Worm (Caenorhabditis elegans) whole organism, mixed stage, embryonic: ENCODE measurements around the gene sgn-1.

Experiments used
- M03D4.4 ChIP-seq: sonication (generic microtip); optimal IDR thresholded peaks from 2 replicates; lab custom pipeline; 2017; ENCODE audit warnings: mild to moderate bottlenecking, missing genetic modification characterization, missing compliant biosample characterization
- bed-3 ChIP-seq: fragments of 200-800 bp; sonication (Bioruptor generic); optimal IDR thresholded peaks from 3 replicates; lab custom pipeline; 2018; ENCODE audit warnings: mild to moderate bottlenecking, missing genetic modification characterization, moderate library complexity, missing compliant biosample characterization
- blmp-1 ChIP-seq: fragments of 150-350 bp; optimal IDR thresholded peaks from 2 replicates; lab custom pipeline; 2014; ENCODE audit warnings: missing biosample characterization, missing genetic modification characterization
- ceh-39 ChIP-seq: fragments of 150-350 bp; optimal IDR thresholded peaks from 2 replicates; lab custom pipeline; 2014; ENCODE audit warnings: missing biosample characterization, missing genetic modification characterization
- ceh-43 ChIP-seq: fragments of 200-800 bp; sonication (Bioruptor generic); optimal IDR thresholded peaks from 2 replicates; lab custom pipeline; 2018; ENCODE audit warnings: mild to moderate bottlenecking, missing genetic modification characterization, moderate library complexity, missing compliant biosample characterization
- ceh-83 ChIP-seq: fragments of 200-800 bp; sonication (Bioruptor generic); optimal IDR thresholded peaks from 2 replicates; lab custom pipeline; 2018; ENCODE audit warnings: mild to moderate bottlenecking, missing genetic modification characterization, missing compliant biosample characterization
- ces-1 ChIP-seq: fragments of 150-350 bp; optimal IDR thresholded peaks from 2 replicates; lab custom pipeline; 2014; ENCODE audit warnings: missing biosample characterization, missing genetic modification reagents, missing genetic modification characterization
- cnd-1 ChIP-seq: fragments of 200-800 bp; sonication (Bioruptor generic); optimal IDR thresholded peaks from 2 replicates; lab custom pipeline; 2018; ENCODE audit warnings: mild to moderate bottlenecking, missing genetic modification characterization, missing compliant biosample characterization
- drap-1 ChIP-seq: fragments of 200-800 bp; sonication (Bioruptor generic); optimal IDR thresholded peaks from 3 replicates; lab custom pipeline; 2018; ENCODE audit warnings: mild to moderate bottlenecking, missing genetic modification characterization, missing compliant biosample characterization
- elt-1 ChIP-seq: sonication (generic microtip); optimal IDR thresholded peaks from 2 replicates; lab custom pipeline; 2017; ENCODE audit warnings: missing genetic modification characterization, mild to moderate bottlenecking, missing compliant biosample characterization, antibody characterized with exemption, moderate library complexity, borderline replicate concordance; ENCODE audit not compliant: insufficient read depth
- elt-3 ChIP-seq: fragments of 150-350 bp; optimal IDR thresholded peaks from 2 replicates; lab custom pipeline; 2014; ENCODE audit warnings: missing biosample characterization, missing genetic modification characterization
- flh-1 ChIP-seq: fragments of 200-800 bp; sonication (Bioruptor generic); optimal IDR thresholded peaks from 2 replicates; lab custom pipeline; 2018; ENCODE audit warnings: mild to moderate bottlenecking, missing genetic modification characterization, moderate library complexity, missing compliant biosample characterization
- ham-2 ChIP-seq: fragments of 200-800 bp; sonication (Bioruptor generic); optimal IDR thresholded peaks from 2 replicates; lab custom pipeline; 2018; ENCODE audit warnings: mild to moderate bottlenecking, missing genetic modification characterization, missing compliant biosample characterization
- hlh-1 ChIP-seq: fragments of 150-350 bp; optimal IDR thresholded peaks from 2 replicates; lab custom pipeline; 2014; ENCODE audit warnings: missing biosample characterization, missing genetic modification reagents, missing genetic modification characterization
- lin-13 ChIP-seq: fragments of 150-350 bp; optimal IDR thresholded peaks from 2 replicates; lab custom pipeline; 2014; ENCODE audit warnings: missing biosample characterization, missing genetic modification characterization
- lsy-2 ChIP-seq: fragments of 150-350 bp; optimal IDR thresholded peaks from 2 replicates; lab custom pipeline; 2014; ENCODE audit warnings: missing biosample characterization, missing genetic modification characterization
- mab-5 ChIP-seq: fragments of 150-350 bp; optimal IDR thresholded peaks from 2 replicates; lab custom pipeline; 2014; ENCODE audit warnings: missing biosample characterization, missing genetic modification characterization
- mep-1 ChIP-seq: fragments of 150-350 bp; optimal IDR thresholded peaks from 2 replicates; lab custom pipeline; 2017; ENCODE audit warnings: missing biosample characterization, missing genetic modification reagents, missing genetic modification characterization, inconsistent platforms
- mls-2 ChIP-seq: sonication (generic microtip); optimal IDR thresholded peaks from 2 replicates; lab custom pipeline; 2016; ENCODE audit warnings: mild to moderate bottlenecking, missing genetic modification characterization, moderate library complexity, missing compliant biosample characterization
- nhr-12 ChIP-seq: fragments of 150-350 bp; optimal IDR thresholded peaks from 2 replicates; lab custom pipeline; 2014; ENCODE audit warnings: missing biosample characterization, missing genetic modification characterization
- nhr-2 ChIP-seq: fragments of 150-350 bp; optimal IDR thresholded peaks from 2 replicates; lab custom pipeline; 2014; ENCODE audit warnings: missing biosample characterization, missing genetic modification characterization
- nhr-237 ChIP-seq: fragments of 150-350 bp; optimal IDR thresholded peaks from 2 replicates; lab custom pipeline; 2014; ENCODE audit warnings: missing biosample characterization, missing genetic modification characterization
- nhr-28 ChIP-seq: fragments of 150-350 bp; optimal IDR thresholded peaks from 2 replicates; lab custom pipeline; 2014; ENCODE audit warnings: missing biosample characterization, missing genetic modification characterization
- nhr-76 ChIP-seq: sonication (generic microtip); optimal IDR thresholded peaks from 2 replicates; lab custom pipeline; 2017; ENCODE audit warnings: missing biosample characterization, missing genetic modification characterization
- pha-4 ChIP-seq: fragments of 150-350 bp; optimal IDR thresholded peaks from 2 replicates; lab custom pipeline; 2018; ENCODE audit warnings: missing biosample characterization, missing genetic modification reagents, missing genetic modification characterization
- sem-2 ChIP-seq: fragments of 200-800 bp; sonication (Bioruptor generic); optimal IDR thresholded peaks from 2 replicates; lab custom pipeline; 2018; ENCODE audit warnings: mild to moderate bottlenecking, missing genetic modification characterization, missing compliant biosample characterization
- snpc-4 ChIP-seq: fragments of 150-350 bp; optimal IDR thresholded peaks from 2 replicates; lab custom pipeline; 2014; ENCODE audit warnings: missing biosample characterization, missing genetic modification characterization
- sptf-1 ChIP-seq: sonication (generic microtip); optimal IDR thresholded peaks from 2 replicates; lab custom pipeline; 2017; ENCODE audit warnings: mild to moderate bottlenecking, missing genetic modification characterization, moderate library complexity, missing compliant biosample characterization
- tbx-8 ChIP-seq: fragments of 200-800 bp; sonication (Bioruptor generic); optimal IDR thresholded peaks from 2 replicates; lab custom pipeline; 2018; ENCODE audit warnings: mild to moderate bottlenecking, missing genetic modification characterization, moderate library complexity, missing compliant biosample characterization
- unc-120 ChIP-seq: sonication (generic microtip); optimal IDR thresholded peaks from 2 replicates; lab custom pipeline; 2017; ENCODE audit warnings: missing genetic modification characterization, missing compliant biosample characterization; ENCODE audit not compliant: poor library complexity, severe bottlenecking
- unc-62 ChIP-seq: fragments of 150-350 bp; optimal IDR thresholded peaks from 2 replicates; lab custom pipeline; 2014; ENCODE audit warnings: missing biosample characterization, missing genetic modification reagents, missing genetic modification characterization
- ztf-11 ChIP-seq: fragments of 150-350 bp; optimal IDR thresholded peaks from 2 replicates; lab custom pipeline; 2014; ENCODE audit warnings: missing biosample characterization, missing genetic modification characterization

sgn-1 gene

DNA sequence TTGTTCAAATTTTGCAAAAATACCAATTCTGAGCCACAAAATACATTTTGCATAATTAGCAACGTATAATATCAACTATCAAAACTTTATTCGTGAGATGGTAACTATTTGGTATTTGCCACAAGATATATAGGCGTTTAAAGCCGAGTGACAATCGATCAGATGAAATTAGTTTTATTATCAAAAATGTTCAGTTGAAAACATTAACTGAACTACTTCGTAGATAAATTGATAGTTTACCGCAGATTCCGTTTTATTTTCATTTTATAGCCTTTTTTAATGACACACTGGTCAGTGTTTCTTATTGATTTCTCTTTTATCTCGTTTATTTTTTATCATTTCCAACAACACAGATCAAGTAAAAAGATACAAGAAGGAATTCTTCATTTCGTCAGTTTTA, 33.8 kb upstream of the sgn-1 start:
- TF ChIP-seq hlh-1 (tag; lab: Kevin White, UChicago) = no peak
- TF ChIP-seq ces-1 (GFP tag; lab: Kevin White, UChicago) = no peak
- TF ChIP-seq unc-62 (GFP tag; lab: Kevin White, UChicago) = no peak
- TF ChIP-seq nhr-237 (tag; lab: Kevin White, UChicago) = no peak
- TF ChIP-seq nhr-76 (tag; lab: Kevin White, UChicago) = no peak
- no peak for TF ChIP-seq drap-1
- TF ChIP-seq unc-120 = no peak
- TF ChIP-seq ceh-39 (tag; lab: Kevin White, UChicago) = no peak
- no peak for TF ChIP-seq nhr-12 (tag; lab: Kevin White, UChicago)
- no peak for TF ChIP-seq ceh-83
- no peak for TF ChIP-seq elt-1 (tag; lab: Kevin White, UChicago)
- no peak for TF ChIP-seq M03D4.4 (tag; lab: Kevin White, UChicago)
- no peak for TF ChIP-seq mab-5 (tag; lab: Kevin White, UChicago)
- no peak for TF ChIP-seq sem-2 (GFP tag; lab: Kevin White, UChicago)

DNA sequence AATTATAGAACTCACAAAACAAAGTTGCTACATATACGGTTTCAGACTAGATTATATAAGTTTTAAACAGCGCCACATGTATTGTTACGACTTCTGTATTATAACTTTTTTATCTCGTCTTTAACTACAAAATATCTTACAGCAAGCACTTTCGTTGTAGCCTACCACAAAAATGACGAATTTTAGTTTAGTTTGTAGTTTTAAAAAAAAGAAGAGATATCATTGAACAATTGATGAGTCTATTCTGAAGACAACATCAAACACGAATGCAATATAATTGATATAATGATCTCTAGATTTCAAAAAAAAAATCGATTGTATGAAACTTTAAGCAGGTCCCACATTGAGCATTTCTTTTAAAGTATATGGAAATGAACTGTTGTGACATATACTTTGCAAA, 30.8 kb upstream of the sgn-1 start:
- no peak for TF ChIP-seq snpc-4 (tag; lab: Kevin White, UChicago)
- no peak for TF ChIP-seq nhr-237 (tag; lab: Kevin White, UChicago)
- no peak for TF ChIP-seq unc-120

ce11 chrII:8813659-8814058, 30.2 kb upstream of the sgn-1 start:
- TF ChIP-seq mep-1 (tag; lab: Kevin White, UChicago) (no peak), lsy-2 (no peak), sptf-1 (tag; lab: Kevin White, UChicago) (no peak), flh-1 (GFP tag; lab: Kevin White, UChicago) (no peak), blmp-1 (tag; lab: Kevin White, UChicago) (no peak), elt-3 (no peak), ceh-43 (GFP tag; lab: Kevin White, UChicago) (no peak), mls-2 (tag; lab: Kevin White, UChicago) (no peak), ham-2 (no peak), nhr-76 (tag; lab: Kevin White, UChicago) (no peak), elt-1 (tag; lab: Kevin White, UChicago) (no peak), drap-1 (no peak), nhr-2 (tag; lab: Kevin White, UChicago) (no peak), pha-4 (tag; lab: Kevin White, UChicago) (no peak)
- TF ChIP-seq, all 35 proteins: peak for 0

ce11 chrII:8812346-8812745, 28.9 kb upstream of the sgn-1 start:
- TF ChIP-seq ceh-83 (no peak), ceh-39 (tag; lab: Kevin White, UChicago) (no peak), ham-2 (no peak), ztf-11 (tag; lab: Kevin White, UChicago) (no peak), mab-5 (tag; lab: Kevin White, UChicago) (no peak), nhr-76 (tag; lab: Kevin White, UChicago) (no peak), nhr-12 (tag; lab: Kevin White, UChicago) (no peak), mls-2 (tag; lab: Kevin White, UChicago) (no peak), drap-1 (no peak), M03D4.4 (tag; lab: Kevin White, UChicago) (no peak), sptf-1 (tag; lab: Kevin White, UChicago) (no peak), tbx-8 (GFP tag; lab: Kevin White, UChicago) (no peak), hlh-1 (tag; lab: Kevin White, UChicago) (no peak), nhr-2 (tag; lab: Kevin White, UChicago) (no peak), elt-1 (tag; lab: Kevin White, UChicago) (no peak), cnd-1 (tag; lab: Kevin White, UChicago) (no peak), pha-4 (tag; lab: Kevin White, UChicago) (no peak), elt-3 (no peak), nhr-237 (tag; lab: Kevin White, UChicago) (no peak)

DNA sequence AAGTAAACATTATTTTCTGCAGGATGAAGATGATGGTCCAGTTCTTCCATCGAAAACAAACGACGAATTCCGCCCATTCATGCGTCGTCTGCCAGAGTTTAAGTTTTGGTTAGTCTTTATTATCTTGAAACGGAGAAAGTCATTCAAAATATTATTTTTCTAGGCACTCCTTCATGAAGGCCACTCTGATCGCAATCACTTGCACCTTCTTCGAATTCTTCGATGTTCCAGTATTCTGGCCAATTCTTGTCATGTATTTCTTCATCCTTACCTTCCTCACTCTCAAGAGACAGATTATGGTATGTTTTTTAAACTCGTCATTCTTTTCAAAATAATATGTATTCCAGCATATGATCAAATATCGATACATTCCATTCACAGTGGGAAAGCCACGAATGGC, 28.4 kb upstream of the sgn-1 start:
- TF ChIP-seq mls-2 (tag; lab: Kevin White, UChicago) = no peak
- TF ChIP-seq nhr-28 (tag; lab: Kevin White, UChicago) = no peak
- TF ChIP-seq mab-5 (tag; lab: Kevin White, UChicago) = no peak
- TF ChIP-seq nhr-2 (tag; lab: Kevin White, UChicago) = no peak
- TF ChIP-seq snpc-4 (tag; lab: Kevin White, UChicago) = no peak
- TF ChIP-seq unc-120 = no peak
- no peak for TF ChIP-seq M03D4.4 (tag; lab: Kevin White, UChicago)
- no peak for TF ChIP-seq cnd-1 (tag; lab: Kevin White, UChicago)
- no peak for TF ChIP-seq mep-1 (tag; lab: Kevin White, UChicago)
- no peak for TF ChIP-seq blmp-1 (tag; lab: Kevin White, UChicago)
- TF ChIP-seq bed-3 (GFP tag; lab: Kevin White, UChicago) = no peak
- no peak for TF ChIP-seq lin-13 (tag; lab: Kevin White, UChicago)
